Worm (Caenorhabditis elegans) whole organism, late embryonic: Measurements from ENCODE around the gene lim-6.
A peak's percentile ranks its signal among the peaks of the same experiment; 100 is the strongest.

Source experiments
- F13H6.1 ChIP-seq: sonication (generic microtip); optimal IDR thresholded peaks from 2 replicates; lab custom pipeline; 2016; ENCODE audit warnings: missing genetic modification characterization, missing compliant biosample characterization
- K02D7.2 ChIP-seq: sonication (generic microtip); optimal IDR thresholded peaks from 2 replicates; lab custom pipeline; 2017; ENCODE audit warnings: mild to moderate bottlenecking, missing genetic modification characterization, missing compliant biosample characterization
- K09A11.1 ChIP-seq: sonication (generic microtip); optimal IDR thresholded peaks from 2 replicates; lab custom pipeline; 2017; ENCODE audit warnings: antibody characterized with exemption, mild to moderate bottlenecking, missing genetic modification characterization, missing compliant biosample characterization; ENCODE audit not compliant: insufficient read depth
- ceh-19 ChIP-seq: fragments of 200-800 bp; sonication (Bioruptor generic); optimal IDR thresholded peaks from 2 replicates; lab custom pipeline; 2018; ENCODE audit warnings: mild to moderate bottlenecking, missing genetic modification characterization, missing compliant biosample characterization
- ceh-24 ChIP-seq: sonication (generic microtip); optimal IDR thresholded peaks from 2 replicates; lab custom pipeline; 2016; ENCODE audit warnings: mild to moderate bottlenecking, missing genetic modification characterization, missing compliant biosample characterization
- ceh-30 ChIP-seq: fragments of 150-350 bp; optimal IDR thresholded peaks from 2 replicates; lab custom pipeline; 2014; ENCODE audit warnings: missing biosample characterization, missing genetic modification characterization
- ceh-31 ChIP-seq: sonication (generic microtip); optimal IDR thresholded peaks from 2 replicates; lab custom pipeline; 2016; ENCODE audit warnings: missing genetic modification characterization, missing compliant biosample characterization
- ceh-34 ChIP-seq: sonication (generic microtip); optimal IDR thresholded peaks from 2 replicates; lab custom pipeline; 2016; ENCODE audit warnings: mild to moderate bottlenecking, missing genetic modification characterization, missing compliant biosample characterization
- ceh-6 ChIP-seq: fragments of 200-800 bp; sonication (Bioruptor generic); optimal IDR thresholded peaks from 2 replicates; lab custom pipeline; 2018; ENCODE audit warnings: mild to moderate bottlenecking, missing genetic modification characterization, missing compliant biosample characterization
- elt-2 ChIP-seq: sonication (generic microtip); optimal IDR thresholded peaks from 2 replicates; lab custom pipeline; 2016; ENCODE audit warnings: missing genetic modification reagents, missing genetic modification characterization, missing compliant biosample characterization
- ets-4 ChIP-seq: sonication (generic microtip); optimal IDR thresholded peaks from 2 replicates; lab custom pipeline; 2016; ENCODE audit warnings: missing genetic modification characterization, missing compliant biosample characterization
- eyg-1 ChIP-seq: sonication (generic microtip); optimal IDR thresholded peaks from 2 replicates; lab custom pipeline; 2016; ENCODE audit warnings: missing genotype, missing genetic modification characterization, missing compliant biosample characterization
- fax-1 ChIP-seq: sonication (generic microtip); optimal IDR thresholded peaks from 2 replicates; lab custom pipeline; 2016; ENCODE audit warnings: missing genotype, missing genetic modification characterization, missing compliant biosample characterization
- fkh-10 ChIP-seq: fragments of 150-350 bp; optimal IDR thresholded peaks from 2 replicates; lab custom pipeline; 2014; ENCODE audit warnings: missing biosample characterization, missing genetic modification reagents, missing genetic modification characterization
- fkh-6 ChIP-seq: sonication (generic microtip); optimal IDR thresholded peaks from 2 replicates; lab custom pipeline; 2016; ENCODE audit warnings: missing genetic modification characterization, missing compliant biosample characterization
- gmeb-2 ChIP-seq: sonication (generic microtip); optimal IDR thresholded peaks from 2 replicates; lab custom pipeline; 2016; ENCODE audit warnings: missing genetic modification characterization, inconsistent platforms, missing compliant biosample characterization
- hlh-13 ChIP-seq: fragments of 200-800 bp; sonication (Bioruptor generic); optimal IDR thresholded peaks from 2 replicates; lab custom pipeline; 2018; ENCODE audit warnings: mild to moderate bottlenecking, missing genetic modification characterization, missing compliant biosample characterization
- hlh-8 ChIP-seq: sonication (generic microtip); optimal IDR thresholded peaks from 2 replicates; lab custom pipeline; 2016; ENCODE audit warnings: missing genotype, missing genetic modification characterization, missing compliant biosample characterization
- madf-2 ChIP-seq: sonication (generic microtip); optimal IDR thresholded peaks from 2 replicates; lab custom pipeline; 2017; ENCODE audit warnings: missing genetic modification characterization, missing compliant biosample characterization
- nhr-11 ChIP-seq: fragments of 150-350 bp; optimal IDR thresholded peaks from 2 replicates; lab custom pipeline; 2014; ENCODE audit warnings: missing biosample characterization, missing genetic modification characterization
- npax-4 ChIP-seq: sonication (generic microtip); optimal IDR thresholded peaks from 2 replicates; lab custom pipeline; 2016; ENCODE audit warnings: missing genetic modification characterization, missing compliant biosample characterization
- odd-2 ChIP-seq: sonication (generic microtip); optimal IDR thresholded peaks from 2 replicates; lab custom pipeline; 2017; ENCODE audit warnings: antibody characterized with exemption, mild to moderate bottlenecking, missing genetic modification characterization, missing compliant biosample characterization
- pag-3 ChIP-seq: sonication (generic microtip); optimal IDR thresholded peaks from 2 replicates; lab custom pipeline; 2016; ENCODE audit warnings: missing compliant biosample characterization, missing genetic modification characterization, borderline replicate concordance
- pat-9 ChIP-seq: fragments of 200-800 bp; sonication (Bioruptor generic); optimal IDR thresholded peaks from 2 replicates; lab custom pipeline; 2018; ENCODE audit warnings: mild to moderate bottlenecking, missing genetic modification characterization, moderate library complexity, missing compliant biosample characterization
- pax-1 ChIP-seq: fragments of 150-350 bp; optimal IDR thresholded peaks from 2 replicates; lab custom pipeline; 2014; ENCODE audit warnings: missing biosample characterization, missing genetic modification characterization
- pha-2 ChIP-seq: sonication (generic microtip); optimal IDR thresholded peaks from 2 replicates; lab custom pipeline; 2017; ENCODE audit warnings: mild to moderate bottlenecking, missing genetic modification characterization, missing compliant biosample characterization
- pqm-1 ChIP-seq: sonication (generic microtip); optimal IDR thresholded peaks from 2 replicates; lab custom pipeline; 2016; ENCODE audit warnings: missing genetic modification characterization, missing compliant biosample characterization
- pros-1 ChIP-seq: fragments of 150-350 bp; optimal IDR thresholded peaks from 2 replicates; lab custom pipeline; 2014; ENCODE audit warnings: missing biosample characterization, missing genetic modification reagents, missing genetic modification characterization
- ref-2 ChIP-seq: sonication (generic microtip); optimal IDR thresholded peaks from 2 replicates; lab custom pipeline; 2016; ENCODE audit warnings: missing genetic modification characterization, missing compliant biosample characterization
- rnt-1 ChIP-seq: sonication (generic microtip); optimal IDR thresholded peaks from 2 replicates; lab custom pipeline; 2016; ENCODE audit warnings: missing genetic modification characterization, missing compliant biosample characterization
- sdc-2 ChIP-seq: sonication (generic microtip); optimal IDR thresholded peaks from 2 replicates; lab custom pipeline; 2016; ENCODE audit warnings: missing genotype, missing genetic modification characterization, missing compliant biosample characterization
- sox-4 ChIP-seq: sonication (generic microtip); optimal IDR thresholded peaks from 2 replicates; lab custom pipeline; 2017; ENCODE audit warnings: mild to moderate bottlenecking, missing genetic modification characterization, inconsistent platforms, missing compliant biosample characterization
- tbx-7 ChIP-seq: sonication (generic microtip); optimal IDR thresholded peaks from 2 replicates; lab custom pipeline; 2016; ENCODE audit warnings: missing genotype, missing genetic modification characterization, missing compliant biosample characterization
- unc-55 ChIP-seq: sonication (generic microtip); optimal IDR thresholded peaks from 2 replicates; lab custom pipeline; 2017; ENCODE audit warnings: missing biosample characterization, missing genetic modification reagents, missing genetic modification characterization
- zip-5 ChIP-seq: sonication (generic microtip); optimal IDR thresholded peaks from 2 replicates; lab custom pipeline; 2016; ENCODE audit warnings: missing genetic modification characterization, missing compliant biosample characterization
- ztf-16 ChIP-seq: sonication (generic microtip); optimal IDR thresholded peaks from 2 replicates; lab custom pipeline; 2017; ENCODE audit warnings: missing genetic modification characterization, missing compliant biosample characterization

lim-6 gene

ce11 chrX:1085000-1085399 is 12.7 kb downstream of the lim-6 start:
- TF ChIP-seq K09A11.1 (tag; lab: Kevin White, UChicago), result no peak
- TF ChIP-seq pqm-1 (tag; lab: Kevin White, UChicago), result no peak
- no peak for TF ChIP-seq fkh-10
- TF ChIP-seq elt-2 (tag; lab: Kevin White, UChicago), result no peak
- TF ChIP-seq pax-1, result no peak
- no peak for TF ChIP-seq gmeb-2 (tag; lab: Kevin White, UChicago)
- TF ChIP-seq ets-4 (tag; lab: Kevin White, UChicago), result no peak
- TF ChIP-seq pha-2 (tag; lab: Kevin White, UChicago), result no peak
- no peak for TF ChIP-seq ceh-31 (tag; lab: Kevin White, UChicago)
- TF ChIP-seq fkh-6, result no peak
- TF ChIP-seq pag-3 (tag; lab: Kevin White, UChicago), result no peak
- no peak for TF ChIP-seq sox-4
- TF ChIP-seq unc-55 (GFP tag; lab: Kevin White, UChicago), result no peak
- TF ChIP-seq ceh-6 (GFP tag; lab: Kevin White, UChicago), result no peak
- no peak for TF ChIP-seq ztf-16 (tag; lab: Kevin White, UChicago)

- no peak for TF ChIP-seq ceh-24 (tag; lab: Kevin White, UChicago)
- peak; percentile 35 for TF ChIP-seq hlh-8 (tag; lab: Kevin White, UChicago)
These were observed 14.2 kb downstream of the lim-6 start for ce11 chrX:1086406-1086897.

ce11 chrX:1088048-1088447 is 15.8 kb downstream of the lim-6 start, which contains the start of gene rei-2:
Gene rei-2 (minus strand): TSS chrX:1088148.
- TF ChIP-seq pax-1, result no peak
- TF ChIP-seq ceh-31 (tag; lab: Kevin White, UChicago), result no peak
- no peak for TF ChIP-seq F13H6.1
- no peak for TF ChIP-seq ref-2 (tag; lab: Kevin White, UChicago)
- TF ChIP-seq K02D7.2 (tag; lab: Kevin White, UChicago), result no peak
- no peak for TF ChIP-seq nhr-11 (tag; lab: Kevin White, UChicago)
- no peak for TF ChIP-seq fax-1 (tag; lab: Kevin White, UChicago)
- TF ChIP-seq rnt-1 (tag; lab: Kevin White, UChicago), result no peak
- no peak for TF ChIP-seq pat-9 (tag; lab: Kevin White, UChicago)
- TF ChIP-seq npax-4 (tag; lab: Kevin White, UChicago), result no peak

- TF ChIP-seq ceh-30 (tag; lab: Kevin White, UChicago) (no peak), ceh-34 (tag; lab: Kevin White, UChicago) (no peak), ceh-24 (tag; lab: Kevin White, UChicago) (no peak), F13H6.1 (no peak), pros-1 (no peak), eyg-1 (no peak), elt-2 (tag; lab: Kevin White, UChicago) (no peak), ceh-19 (GFP tag; lab: Kevin White, UChicago) (no peak), pax-1 (no peak), zip-5 (no peak), sox-4 (no peak), pat-9 (tag; lab: Kevin White, UChicago) (no peak), sdc-2 (tag; lab: Kevin White, UChicago) (no peak), fkh-6 (no peak), fkh-10 (no peak), pha-2 (tag; lab: Kevin White, UChicago) (no peak)
These were observed 16.9 kb downstream of the lim-6 start for ce11 chrX:1089133-1089532.

ce11 chrX:1089676-1090075 is 17.4 kb downstream of the lim-6 start:
- no peak for TF ChIP-seq ceh-34 (tag; lab: Kevin White, UChicago)
- no peak for TF ChIP-seq odd-2
- TF ChIP-seq pax-1, result no peak
- no peak for TF ChIP-seq hlh-13 (GFP tag; lab: Kevin White, UChicago)
- no peak for TF ChIP-seq tbx-7 (tag; lab: Kevin White, UChicago)
- TF ChIP-seq madf-2 (tag; lab: Kevin White, UChicago), result no peak
- TF ChIP-seq ceh-19 (GFP tag; lab: Kevin White, UChicago), result no peak
